Worm (Caenorhabditis elegans): ENCODE measurements around the gene srh-32.

The srh-32 gene

DNA sequence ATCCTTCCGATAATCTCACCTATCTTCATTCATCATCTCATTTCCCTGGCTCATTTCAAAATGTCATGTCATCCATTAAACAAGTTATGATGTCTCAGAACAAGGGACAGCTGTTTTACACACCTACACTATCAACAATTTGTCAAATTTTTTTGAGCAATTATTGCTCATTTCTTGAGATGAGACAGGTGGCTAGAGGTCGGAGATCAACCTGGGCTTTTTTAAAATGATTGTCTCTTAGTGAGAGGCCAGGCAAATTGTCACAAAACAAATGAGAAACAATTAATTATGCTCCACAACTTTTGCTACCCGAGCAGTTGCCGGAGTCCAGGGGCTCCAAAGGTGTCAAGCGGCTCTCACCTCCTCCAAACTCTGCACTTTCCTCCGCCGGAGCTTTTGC lies 27.7 kb downstream of the srh-32 start:
- TF ChIP-seq nhr-71 (tag; optimal IDR thresholded peaks at IDR 0.05) (peak; percentile 70), zip-4 (GFP tag; optimal IDR thresholded peaks at IDR 0.05) (no peak), C16A3.4 (tag; optimal IDR thresholded peaks at IDR 0.05) (no peak), pqm-1 (tag; optimal IDR thresholded peaks at IDR 0.05) (no peak), nhr-84 (tag; optimal IDR thresholded peaks at IDR 0.05) (no peak), unc-62 (GFP tag; optimal IDR thresholded peaks at IDR 0.05) (no peak), unc-130 (tag; optimal IDR thresholded peaks at IDR 0.05) (no peak), jun-1 (tag; optimal IDR thresholded peaks at IDR 0.05) (no peak), nhr-20 (tag; optimal IDR thresholded peaks at IDR 0.05) (peak; percentile 4), ceh-88 (GFP tag; IDR thresholded peaks at IDR 0.05) (no peak), sptf-1 (tag; optimal IDR thresholded peaks at IDR 0.05) (no peak), nhr-11 (tag; optimal IDR thresholded peaks at IDR 0.05) (peak; percentile 33), swsn-7 (tag; optimal IDR thresholded peaks at IDR 0.05) (no peak), efl-1 (optimal IDR thresholded peaks at IDR 0.05) (no peak), efl-1 (GFP tag; optimal IDR thresholded peaks at IDR 0.05 in 1 of 2) (peak in 1 of 2 experiments; percentile 75), ceh-90 (tag; optimal IDR thresholded peaks at IDR 0.05) (no peak), lir-3 (tag; optimal IDR thresholded peaks at IDR 0.05; ENCODE audit: poor library complexity) (no peak), sox-4 (tag; optimal IDR thresholded peaks at IDR 0.05) (no peak), pax-3 (tag; optimal IDR thresholded peaks at IDR 0.05) (no peak), vab-15 (tag; optimal IDR thresholded peaks at IDR 0.05) (peak; percentile 69), nhr-76 (tag; optimal IDR thresholded peaks at IDR 0.05) (no peak), blmp-1 (tag; optimal IDR thresholded peaks at IDR 0.05) (no peak), dpl-1 (GFP tag; optimal IDR thresholded peaks at IDR 0.05) (no peak), nhr-28 (tag; optimal IDR thresholded peaks at IDR 0.05) (no peak), egl-13 (tag; optimal IDR thresholded peaks at IDR 0.05) (no peak), hlh-4 (tag; optimal IDR thresholded peaks at IDR 0.05) (no peak), lin-14 (GFP tag; optimal IDR thresholded peaks at IDR 0.05) (peak; percentile 53), xbp-1 (tag; optimal IDR thresholded peaks at IDR 0.05) (no peak), snpc-4 (tag; optimal IDR thresholded peaks at IDR 0.05) (no peak), nhr-12 (tag; optimal IDR thresholded peaks at IDR 0.05) (no peak), fkh-4 (tag; optimal IDR thresholded peaks at IDR 0.05; ENCODE audit: borderline replicate concordance) (no peak), lin-35 (GFP tag; optimal IDR thresholded peaks at IDR 0.05) (no peak), lin-39 (tag; optimal IDR thresholded peaks at IDR 0.05) (peak; percentile 68), ceh-8 (GFP tag; optimal IDR thresholded peaks at IDR 0.05) (no peak), hlh-17 (GFP tag; optimal IDR thresholded peaks at IDR 0.05; ENCODE audit: borderline replicate concordance) (no peak), ets-5 (GFP tag; IDR thresholded peaks at IDR 0.05) (no peak), aha-1 (tag; optimal IDR thresholded peaks at IDR 0.05) (no peak), elt-3 (tag; optimal IDR thresholded peaks at IDR 0.05) (no peak), unc-86 (tag; optimal IDR thresholded peaks at IDR 0.05) (no peak), mdl-1 (tag; optimal IDR thresholded peaks at IDR 0.05) (no peak), C34B4.2 (tag; optimal IDR thresholded peaks at IDR 0.05) (no peak), mep-1 (tag; optimal IDR thresholded peaks at IDR 0.05) (no peak), rnt-1 (tag; optimal IDR thresholded peaks at IDR 0.05) (peak; percentile 74), ceh-82 (tag; optimal IDR thresholded peaks at IDR 0.05) (no peak), nhr-237 (tag; optimal IDR thresholded peaks at IDR 0.05) (no peak), nhr-19 (GFP tag; conservative IDR thresholded peaks at IDR 0.05) (peak; percentile 47), isw-1 (GFP tag; IDR thresholded peaks at IDR 0.05) (no peak), mab-9 (GFP tag; IDR thresholded peaks at IDR 0.05) (no peak), ceh-63 (GFP tag; optimal IDR thresholded peaks at IDR 0.05) (no peak), unc-98 (GFP tag; IDR thresholded peaks at IDR 0.05) (no peak), skn-1 (tag; optimal IDR thresholded peaks at IDR 0.05) (no peak), alr-1 (tag; optimal IDR thresholded peaks at IDR 0.05; ENCODE audit: borderline replicate concordance) (no peak), nhr-90 (tag; optimal IDR thresholded peaks at IDR 0.05; ENCODE audit: poor library complexity) (no peak), lin-15B (tag; optimal IDR thresholded peaks at IDR 0.05) (no peak)

Data from whole organism, L1 larva.